Fruit fly (Drosophila melanogaster): ENCODE data around the gene Nrx-1.

The Nrx-1 gene

dm6 chr3R:22525073-22525413, 56.7 kb downstream of the Nrx-1 start:
- no peak for TF ChIP-seq bbx (GFP tag; IDR thresholded peaks at IDR 0.05; ENCODE audit: partially characterized antibody)
- TF ChIP-seq E2f1 (GFP tag; IDR thresholded peaks at IDR 0.05), result no peak
- 0 out of 3 replicates have a peak, but pooled peaks have one; percentile 25 for TF ChIP-seq ase (GFP tag; IDR thresholded peaks at IDR 0.05)
- TF ChIP-seq CoRest (tag; optimal IDR thresholded peaks at IDR 0.05), result no peak
- TF ChIP-seq klu (GFP tag; IDR thresholded peaks at IDR 0.05), result no peak
- TF ChIP-seq Hr78 (GFP tag; optimal IDR thresholded peaks at IDR 0.05), result peak in 1 of 2 experiments; percentile 84
- TF ChIP-seq CG14014 (GFP tag; IDR thresholded peaks at IDR 0.05), result 0 out of 2 replicates have a peak, but pooled peaks have one; percentile 5
- TF ChIP-seq ci (GFP tag; IDR thresholded peaks at IDR 0.05), result peak; percentile 18; the same call in 1 of the 3 replicates
- no peak for TF ChIP-seq gcm (GFP tag; optimal IDR thresholded peaks at IDR 0.05)
- 0 out of 2 replicates have a peak, but pooled peaks have one; percentile 3 for TF ChIP-seq CG9932 (GFP tag; IDR thresholded peaks at IDR 0.05)
- TF ChIP-seq CG32772 (GFP tag; IDR thresholded peaks at IDR 0.05), result 0 out of 2 replicates have a peak, but pooled peaks have one; percentile 9
- TF ChIP-seq chinmo (GFP tag; IDR thresholded peaks at IDR 0.05; ENCODE audit: partially characterized antibody), result 0 out of 4 replicates have a peak, but pooled peaks have one; percentile 7
- TF ChIP-seq Rfx (GFP tag; IDR thresholded peaks at IDR 0.05), result peak; percentile 27; the same call in 1 of the 2 replicates

- TF ChIP-seq exex (tag; optimal IDR thresholded peaks at IDR 0.05), result peak; percentile 92
- TF ChIP-seq Deaf1 (tag; optimal IDR thresholded peaks at IDR 0.05), result no peak
- no peak for TF ChIP-seq CG13894 (tag; optimal IDR thresholded peaks at IDR 0.05)
- TF ChIP-seq Oaz (GFP tag; IDR thresholded peaks at IDR 0.05), result no peak
- no peak for TF ChIP-seq dimm (GFP tag; IDR thresholded peaks at IDR 0.05)
- TF ChIP-seq Side (GFP tag; optimal IDR thresholded peaks at IDR 0.05), result no peak
- TF ChIP-seq fru (optimal IDR thresholded peaks at IDR 0.05), result no peak
- TF ChIP-seq en (GFP tag; optimal IDR thresholded peaks at IDR 0.05), result no peak
- TF ChIP-seq CG10654 (GFP tag; optimal IDR thresholded peaks at IDR 0.05), result no peak
- no peak for TF ChIP-seq hkb (optimal IDR thresholded peaks at IDR 0.05)
- TF ChIP-seq hkb (GFP tag; IDR thresholded peaks at IDR 0.05), result no peak
- no peak for TF ChIP-seq NFAT (GFP tag; IDR thresholded peaks at IDR 0.05)
- TF ChIP-seq ftz-f1 (GFP tag; optimal IDR thresholded peaks at IDR 0.05), result no peak
- peak; percentile 60; the same call in 1 of the 3 replicates for TF ChIP-seq CG17361 (GFP tag; IDR thresholded peaks at IDR 0.05)
- TF ChIP-seq toy (GFP tag; IDR thresholded peaks at IDR 0.05), result no peak
- no peak for TF ChIP-seq CG12155 (GFP tag; optimal IDR thresholded peaks at IDR 0.05)
- TF ChIP-seq sob (GFP tag; IDR thresholded peaks at IDR 0.05), result no peak
- no peak for TF ChIP-seq wek (GFP tag; optimal IDR thresholded peaks at IDR 0.05)
- TF ChIP-seq jigr1 (GFP tag; IDR thresholded peaks at IDR 0.05), result no peak
- no peak for TF ChIP-seq CG2202 (tag; optimal IDR thresholded peaks at IDR 0.05)
- no peak for TF ChIP-seq ato (GFP tag; IDR thresholded peaks at IDR 0.05; ENCODE audit: partially characterized antibody)
- no peak for TF ChIP-seq cg (GFP tag; optimal IDR thresholded peaks at IDR 0.05)
- no peak for TF ChIP-seq crol (GFP tag; IDR thresholded peaks at IDR 0.05)
- TF ChIP-seq CG4730 (GFP tag; IDR thresholded peaks at IDR 0.05), result no peak
- no peak for TF ChIP-seq Dek (tag; optimal IDR thresholded peaks at IDR 0.05)
- no peak for TF ChIP-seq Chrac-16 (GFP tag; optimal IDR thresholded peaks at IDR 0.05)
- no peak for TF ChIP-seq ken (GFP tag; IDR thresholded peaks at IDR 0.05)
- no peak for TF ChIP-seq Hr51 (GFP tag; optimal IDR thresholded peaks at IDR 0.05)
- peak; percentile 0 for TF ChIP-seq Meics (GFP tag; optimal IDR thresholded peaks at IDR 0.05)
- peak; percentile 11 for TF ChIP-seq CG6854 (GFP tag; optimal IDR thresholded peaks at IDR 0.05)
- TF ChIP-seq CG4282 (GFP tag; optimal IDR thresholded peaks at IDR 0.05), result no peak
- TF ChIP-seq TFAM (GFP tag; optimal IDR thresholded peaks at IDR 0.05), result no peak
- TF ChIP-seq Rfx (GFP tag; IDR thresholded peaks at IDR 0.05), result no peak
- TF ChIP-seq pros (GFP tag; optimal IDR thresholded peaks at IDR 0.05), result no peak
- TF ChIP-seq Med (GFP tag), result peak; percentile 20
- TF ChIP-seq BtbVII (GFP tag; optimal IDR thresholded peaks at IDR 0.05), result no peak
- TF ChIP-seq D19B (GFP tag; optimal IDR thresholded peaks at IDR 0.05), result no peak
- no peak for TF ChIP-seq Gug (GFP tag; IDR thresholded peaks at IDR 0.05)
Measured at dm6 chr3R:22525546-22526352, 57.4 kb downstream of the Nrx-1 start.

All from whole organism, embryonic.